Fruit fly (Drosophila melanogaster) whole organism, embryonic: ENCODE results near the gene Chrac-14.
A peak's percentile ranks its signal among the peaks of the same experiment; 100 is the strongest.

Source experiments
- Aef1 ChIP-seq: fragments of 200-800 bp; sonication (Bioruptor generic); IDR thresholded peaks from 3 replicates; pipeline ENCODE4 v1.3.6; 2022; ENCODE audit warnings: missing biosample characterization, missing genetic modification characterization
- Atf-2 ChIP-seq: fragments of 200-800 bp; sonication (Bioruptor generic); optimal IDR thresholded peaks from 2 replicates; lab custom pipeline; 2016; ENCODE audit warnings: missing biosample characterization, missing genetic modification characterization
- Bdp1 ChIP-seq: fragments of 200-800 bp; sonication (Bioruptor generic); optimal IDR thresholded peaks from 3 replicates; lab custom pipeline; 2016; ENCODE audit warnings: missing biosample characterization, missing genetic modification characterization
- CG10147 ChIP-seq: fragments of 200-800 bp; sonication (Bioruptor generic); optimal IDR thresholded peaks from 2 replicates; lab custom pipeline; 2019; ENCODE audit warnings: missing biosample characterization, mild to moderate bottlenecking, missing genetic modification characterization, moderate library complexity
- CG11723 ChIP-seq: fragments of 200-800 bp; sonication (Bioruptor generic); optimal IDR thresholded peaks from 2 replicates; lab custom pipeline; 2017; ENCODE audit warnings: missing biosample characterization, mild to moderate bottlenecking, missing genetic modification characterization
- CG1529 ChIP-seq: fragments of 200-800 bp; sonication (Bioruptor generic); optimal IDR thresholded peaks from 3 replicates; lab custom pipeline; 2018; ENCODE audit warnings: missing biosample characterization, missing genetic modification characterization
- CG18764 ChIP-seq: fragments of 200-800 bp; sonication (Bioruptor generic); optimal IDR thresholded peaks from 3 replicates; lab custom pipeline; 2016; ENCODE audit warnings: missing biosample characterization, missing genetic modification characterization
- CG3065 ChIP-seq: fragments of 200-800 bp; sonication (Bioruptor generic); optimal IDR thresholded peaks from 2 replicates; lab custom pipeline; 2016; ENCODE audit warnings: missing biosample characterization, missing genetic modification characterization
- CG33213 ChIP-seq: fragments of 200-800 bp; sonication (Bioruptor generic); optimal IDR thresholded peaks from 3 replicates; lab custom pipeline; 2016; ENCODE audit warnings: missing biosample characterization, missing genetic modification characterization
- CG34422 ChIP-seq: fragments of 200-800 bp; sonication (Bioruptor generic); IDR thresholded peaks from 3 replicates; pipeline ENCODE4 v1.3.6; 2022; ENCODE audit warnings: missing biosample characterization, missing genetic modification characterization
- CG4820 ChIP-seq: fragments of 200-800 bp; sonication (Bioruptor generic); optimal IDR thresholded peaks from 3 replicates; lab custom pipeline; 2016; ENCODE audit warnings: missing biosample characterization, missing genetic modification characterization
- CG6175 ChIP-seq: fragments of 200-800 bp; sonication (Bioruptor generic); IDR thresholded peaks from 3 replicates; pipeline ENCODE4 v1.3.6; 2022; ENCODE audit warnings: missing biosample characterization, missing genetic modification characterization
- CG6254 ChIP-seq: fragments of 200-800 bp; sonication (Bioruptor generic); optimal IDR thresholded peaks from 3 replicates; lab custom pipeline; 2017; ENCODE audit warnings: mild to moderate bottlenecking, missing biosample characterization, missing genetic modification reagents, missing genetic modification characterization
- CG6791 ChIP-seq: fragments of 200-800 bp; sonication (Bioruptor generic); IDR thresholded peaks from 3 replicates; pipeline ENCODE4 v1.3.6; 2022; ENCODE audit warnings: missing biosample characterization, missing genetic modification characterization; ENCODE audit not compliant: partially characterized antibody
- CG7786 ChIP-seq: fragments of 200-800 bp; sonication (Bioruptor generic); optimal IDR thresholded peaks from 2 replicates; lab custom pipeline; 2016; ENCODE audit warnings: missing biosample characterization, missing genetic modification characterization
- CG8281 ChIP-seq: fragments of 200-800 bp; sonication (Bioruptor generic); optimal IDR thresholded peaks from 2 replicates; lab custom pipeline; 2018; ENCODE audit warnings: missing biosample characterization, mild to moderate bottlenecking, missing genetic modification characterization, moderate library complexity
- CG8765 ChIP-seq: fragments of 200-800 bp; sonication (Bioruptor generic); IDR thresholded peaks from 2 replicates; pipeline ENCODE4 v1.3.6; 2022; ENCODE audit warnings: missing biosample characterization, missing genetic modification characterization
- CHES-1-like ChIP-seq: fragments of 200-800 bp; sonication (Bioruptor generic); optimal IDR thresholded peaks from 2 replicates; lab custom pipeline; 2016; ENCODE audit warnings: missing biosample characterization, missing genetic modification characterization
- Camta ChIP-seq: fragments of 200-800 bp; sonication (Bioruptor generic); optimal IDR thresholded peaks from 2 replicates; lab custom pipeline; 2016; ENCODE audit warnings: missing biosample characterization, missing genetic modification characterization
- Ets97D ChIP-seq: fragments of 200-800 bp; sonication (Bioruptor generic); optimal IDR thresholded peaks from 3 replicates; lab custom pipeline; 2016; ENCODE audit warnings: missing biosample characterization, missing genetic modification characterization
- Fer3 ChIP-seq: fragments of 200-800 bp; sonication (Bioruptor generic); optimal IDR thresholded peaks from 2 replicates; lab custom pipeline; 2018; ENCODE audit warnings: missing biosample characterization, mild to moderate bottlenecking, missing genetic modification characterization, moderate library complexity
- Gsc ChIP-seq: fragments of 200-800 bp; sonication (Bioruptor generic); IDR thresholded peaks from 2 replicates; pipeline ENCODE4 v1.3.6; 2022; ENCODE audit warnings: missing biosample characterization, missing genetic modification characterization
- Hr39 ChIP-seq: fragments of >200 bp; optimal IDR thresholded peaks from 2 replicates; lab custom pipeline; 2017
- Lhr ChIP-seq: fragments of 200-800 bp; sonication (Bioruptor generic); optimal IDR thresholded peaks from 3 replicates; lab custom pipeline; 2017; ENCODE audit warnings: mild to moderate bottlenecking, missing biosample characterization, missing genetic modification reagents, missing genetic modification characterization
- MBD-R2 ChIP-seq: fragments of 200-800 bp; sonication (Bioruptor generic); IDR thresholded peaks from 2 replicates; pipeline ENCODE4 v1.3.6; 2022; ENCODE audit warnings: missing biosample characterization, missing genetic modification characterization
- MTF-1 ChIP-seq: fragments of 200-800 bp; sonication (Bioruptor generic); optimal IDR thresholded peaks from 2 replicates; lab custom pipeline; 2018; ENCODE audit warnings: missing biosample characterization, mild to moderate bottlenecking, missing genetic modification characterization, borderline replicate concordance
- TFAM ChIP-seq: fragments of 200-800 bp; sonication (Bioruptor generic); optimal IDR thresholded peaks from 2 replicates; lab custom pipeline; 2017; ENCODE audit warnings: missing biosample characterization, missing genetic modification characterization, inconsistent platforms
- Vsx1 ChIP-seq: fragments of 200-800 bp; sonication (Bioruptor generic); optimal IDR thresholded peaks from 2 replicates; lab custom pipeline; 2017; ENCODE audit warnings: missing biosample characterization, mild to moderate bottlenecking, missing genetic modification characterization, missing genetic modification reagents
- ara ChIP-seq: fragments of 200-800 bp; sonication (Bioruptor generic); IDR thresholded peaks from 2 replicates; pipeline ENCODE4 v1.3.6; 2022; ENCODE audit warnings: missing biosample characterization, missing genetic modification characterization
- chm ChIP-seq: fragments of 200-800 bp; sonication (Bioruptor generic); IDR thresholded peaks from 2 replicates; pipeline ENCODE4 v1.3.6; 2022; ENCODE audit warnings: missing biosample characterization, missing genetic modification characterization
- ci ChIP-seq: fragments of 200-800 bp; sonication (Bioruptor generic); IDR thresholded peaks from 3 replicates; pipeline ENCODE4 v1.3.6; 2022; ENCODE audit warnings: missing biosample characterization, missing genetic modification characterization
- dan ChIP-seq: fragments of 200-800 bp; sonication (Bioruptor generic); IDR thresholded peaks from 2 replicates; pipeline ENCODE4 v1.3.6; 2022; ENCODE audit warnings: missing biosample characterization, missing genetic modification characterization
- dmrt11E ChIP-seq: fragments of 200-800 bp; sonication (Bioruptor generic); optimal IDR thresholded peaks from 3 replicates; lab custom pipeline; 2018; ENCODE audit warnings: missing biosample characterization, mild to moderate bottlenecking, missing genetic modification characterization, moderate library complexity
- eve ChIP-seq, 2 experiments: fragments of >200 bp; optimal IDR thresholded peaks; 2 replicates each; lab custom pipeline; 2017; ENCODE audit warnings: missing biosample characterization in 2 of 2, missing genetic modification characterization in 2 of 2
- ftz-f1 ChIP-seq: fragments of 200-800 bp; sonication (Bioruptor generic); optimal IDR thresholded peaks from 2 replicates; lab custom pipeline; 2016; ENCODE audit warnings: missing biosample characterization, missing genetic modification characterization
- fu2 ChIP-seq: fragments of 200-800 bp; sonication (Bioruptor generic); optimal IDR thresholded peaks from 2 replicates; lab custom pipeline; 2016; ENCODE audit warnings: missing biosample characterization, missing genetic modification characterization
- gem ChIP-seq: fragments of 200-800 bp; sonication (Bioruptor generic); optimal IDR thresholded peaks from 2 replicates; lab custom pipeline; 2019; ENCODE audit warnings: missing biosample characterization, mild to moderate bottlenecking, missing genetic modification characterization, moderate library complexity
- gfzf ChIP-seq: fragments of 200-800 bp; sonication (Bioruptor generic); optimal IDR thresholded peaks from 2 replicates; lab custom pipeline; 2016; ENCODE audit warnings: missing biosample characterization, mild to moderate bottlenecking, missing genetic modification characterization, moderate library complexity
- gsb-n ChIP-seq: fragments of 200-800 bp; sonication (Bioruptor generic); optimal IDR thresholded peaks from 3 replicates; lab custom pipeline; 2018; ENCODE audit warnings: missing biosample characterization, mild to moderate bottlenecking, missing genetic modification characterization
- hth ChIP-seq: fragments of >200 bp; optimal IDR thresholded peaks from 2 replicates; lab custom pipeline; 2017; ENCODE audit warnings: inconsistent platforms
- jing ChIP-seq: fragments of 200-800 bp; sonication (Bioruptor generic); optimal IDR thresholded peaks from 2 replicates; lab custom pipeline; 2018; ENCODE audit warnings: missing biosample characterization, mild to moderate bottlenecking, missing genetic modification characterization
- mirr ChIP-seq: fragments of 200-800 bp; sonication (Bioruptor generic); optimal IDR thresholded peaks from 3 replicates; lab custom pipeline; 2018; ENCODE audit warnings: missing biosample characterization, mild to moderate bottlenecking, missing genetic modification characterization
- nerfin-2 ChIP-seq: fragments of 200-800 bp; sonication (Bioruptor generic); IDR thresholded peaks from 2 replicates; pipeline ENCODE4 v1.3.6; 2022; ENCODE audit warnings: missing biosample characterization, missing genetic modification characterization; ENCODE audit not compliant: partially characterized antibody
- org-1 ChIP-seq: fragments of 200-800 bp; sonication (Bioruptor generic); optimal IDR thresholded peaks from 2 replicates; lab custom pipeline; 2017; ENCODE audit warnings: missing biosample characterization, missing genetic modification characterization
- phol ChIP-seq: fragments of 200-800 bp; sonication (Bioruptor generic); optimal IDR thresholded peaks from 3 replicates; lab custom pipeline; 2018; ENCODE audit warnings: missing biosample characterization, mild to moderate bottlenecking, missing genetic modification characterization, moderate library complexity
- pita ChIP-seq: fragments of 200-800 bp; sonication (Bioruptor generic); optimal IDR thresholded peaks from 2 replicates; lab custom pipeline; 2017; ENCODE audit warnings: missing biosample characterization, mild to moderate bottlenecking, missing genetic modification characterization
- repo ChIP-seq: fragments of 200-800 bp; sonication (Bioruptor generic); optimal IDR thresholded peaks from 2 replicates; lab custom pipeline; 2016; ENCODE audit warnings: missing biosample characterization, missing genetic modification characterization
- tap ChIP-seq: fragments of 200-800 bp; optimal IDR thresholded peaks from 3 replicates; lab custom pipeline; 2019; ENCODE audit warnings: missing biosample characterization, mild to moderate bottlenecking, missing genetic modification characterization, moderate library complexity
- zen2 ChIP-seq: fragments of 200-800 bp; sonication (Bioruptor generic); IDR thresholded peaks from 3 replicates; pipeline ENCODE4 v1.3.6; 2022; ENCODE audit warnings: missing biosample characterization, missing genetic modification characterization; ENCODE audit not compliant: partially characterized antibody

Chrac-14 gene

dm6 chr2L:8463144-8464106 is 26.2 kb downstream of the Chrac-14 start, which contains the start of gene Agpat2 (continued):
- TF ChIP-seq CG6175 (GFP tag; lab: Robert Waterston, UW), result no peak
- no peak for TF ChIP-seq hth (lab: Kevin White, UChicago)
- TF ChIP-seq TFAM (GFP tag; lab: Kevin White, UChicago), result peak; percentile 19
- TF ChIP-seq CG1529 (GFP tag; lab: Kevin White, UChicago), result peak; percentile 80
- TF ChIP-seq eve (GFP tag; optimal IDR thresholded peaks at IDR 0.05; lab: Kevin White, UChicago), result peak in 1 of 2 experiments; percentile 95
- peak; percentile 79 for TF ChIP-seq CG6254 (GFP tag; lab: Kevin White, UChicago)
- TF ChIP-seq dan (GFP tag; lab: Robert Waterston, UW), result no peak
- TF ChIP-seq CHES-1-like (GFP tag; lab: Kevin White, UChicago), result peak; percentile 58
- peak; percentile 86 for TF ChIP-seq gsb-n (tag; lab: Kevin White, UChicago)
- TF ChIP-seq CG7786 (GFP tag; lab: Kevin White, UChicago), result peak; percentile 80
- peak; percentile 67 for TF ChIP-seq jing (GFP tag; lab: Kevin White, UChicago)
- peak; percentile 72 for TF ChIP-seq fu2 (GFP tag; lab: Kevin White, UChicago)
- TF ChIP-seq Ets97D, result peak; percentile 60
- TF ChIP-seq org-1 (GFP tag; lab: Kevin White, UChicago), result peak; percentile 77
- peak; percentile 75 for TF ChIP-seq ara
- TF ChIP-seq CG34422 (GFP tag; lab: Robert Waterston, UW), result peak; percentile 66; the same call in 2 of the 3 replicates
- TF ChIP-seq CG18764 (GFP tag; lab: Kevin White, UChicago), result peak; percentile 65
- TF ChIP-seq repo (GFP tag; lab: Kevin White, UChicago), result peak; percentile 59
- no peak for TF ChIP-seq ftz-f1
- peak; percentile 81 for TF ChIP-seq Atf-2 (GFP tag; lab: Kevin White, UChicago)
- no peak for TF ChIP-seq Hr39 (lab: Kevin White, UChicago)
- TF ChIP-seq mirr, result peak; percentile 10
- TF ChIP-seq MBD-R2, result peak; percentile 42; the same call in 1 of the 2 replicates
- no peak for TF ChIP-seq Gsc (GFP tag; lab: Robert Waterston, UW)
- TF ChIP-seq pita (GFP tag; lab: Kevin White, UChicago), result no peak
- peak; percentile 80 for TF ChIP-seq CG10147 (GFP tag; lab: Kevin White, UChicago)
- TF ChIP-seq Bdp1 (GFP tag; lab: Kevin White, UChicago), result peak; percentile 64
- TF ChIP-seq CG33213 (GFP tag; lab: Kevin White, UChicago), result peak; percentile 68
- no peak for TF ChIP-seq CG3065 (GFP tag; lab: Kevin White, UChicago)
- TF ChIP-seq CG6791 (GFP tag; lab: Robert Waterston, UW), result no peak
- TF ChIP-seq phol (tag; lab: Kevin White, UChicago), result peak; percentile 85
- TF ChIP-seq CG8765 (GFP tag; lab: Robert Waterston, UW), result peak; percentile 8; the same call in 1 of the 2 replicates
- TF ChIP-seq MTF-1 (GFP tag; lab: Kevin White, UChicago), result peak; percentile 70
- peak; percentile 84 for TF ChIP-seq CG4820 (GFP tag; lab: Kevin White, UChicago)
- TF ChIP-seq Camta (GFP tag; lab: Kevin White, UChicago), result peak; percentile 79
- TF ChIP-seq gfzf (GFP tag; lab: Kevin White, UChicago), result no peak
- peak; percentile 82 for TF ChIP-seq dmrt11E (tag; lab: Kevin White, UChicago)
- peak; percentile 92 for TF ChIP-seq gem (tag; lab: Kevin White, UChicago)
- TF ChIP-seq Vsx1 (GFP tag; lab: Kevin White, UChicago), result peak; percentile 48
- peak; percentile 77 for TF ChIP-seq Fer3 (tag; lab: Kevin White, UChicago)
- peak; percentile 87 for TF ChIP-seq ci (GFP tag; lab: Robert Waterston, UW)
- TF ChIP-seq zen2 (GFP tag; lab: Robert Waterston, UW), result no peak
- TF ChIP-seq Lhr, result peak; percentile 29
- TF ChIP-seq nerfin-2 (GFP tag; lab: Robert Waterston, UW), result no peak
- peak; percentile 77 for TF ChIP-seq tap (tag; lab: Kevin White, UChicago)
- TF ChIP-seq chm (GFP tag; lab: Robert Waterston, UW), result peak; percentile 65
- peak; percentile 56 for TF ChIP-seq CG8281 (tag; lab: Kevin White, UChicago)
- peak; percentile 64 for TF ChIP-seq CG11723 (GFP tag; lab: Kevin White, UChicago)
- peak; percentile 52 for TF ChIP-seq Aef1 (GFP tag; lab: Robert Waterston, UW)
